Worm (Caenorhabditis elegans) whole organism, young adult: ENCODE data around the gene sec-6.
A peak's percentile ranks its signal among the peaks of the same experiment; 100 is the strongest.

ENCODE experiments used
- B0035.1 ChIP-seq: sonication (generic microtip); optimal IDR thresholded peaks from 2 replicates; lab custom pipeline; 2016; ENCODE audit warnings: missing genetic modification characterization, mild to moderate bottlenecking, missing compliant biosample characterization, missing genotype, missing genetic modification reagents
- F22D6.2 ChIP-seq: sonication (generic microtip); optimal IDR thresholded peaks from 2 replicates; lab custom pipeline; 2016; ENCODE audit warnings: mild to moderate bottlenecking, missing genetic modification characterization, missing compliant biosample characterization
- F55B11.4 ChIP-seq: sonication (generic microtip); optimal IDR thresholded peaks from 2 replicates; lab custom pipeline; 2016; ENCODE audit warnings: missing compliant biosample characterization, missing genetic modification characterization, borderline replicate concordance; ENCODE audit not compliant: insufficient read depth
- F57A8.1 ChIP-seq: fragments of 200-800 bp; sonication (Bioruptor generic); optimal IDR thresholded peaks from 2 replicates; lab custom pipeline; 2018; ENCODE audit warnings: mild to moderate bottlenecking, missing genetic modification characterization, moderate library complexity, missing compliant biosample characterization
- K12H6.12 ChIP-seq: fragments of 200-800 bp; sonication (Bioruptor generic); optimal IDR thresholded peaks from 2 replicates; lab custom pipeline; 2018; ENCODE audit warnings: mild to moderate bottlenecking, missing genetic modification characterization, missing compliant biosample characterization
- T07F8.4 ChIP-seq: sonication (generic microtip); optimal IDR thresholded peaks from 2 replicates; lab custom pipeline; 2016; ENCODE audit warnings: mild to moderate bottlenecking, missing genetic modification characterization, moderate library complexity, missing compliant biosample characterization
- Y53F4B.3 ChIP-seq: fragments of 200-800 bp; sonication (Bioruptor generic); IDR thresholded peaks from 2 replicates; pipeline ENCODE4 v1.3.6; 2022; ENCODE audit warnings: missing genetic modification reagents, missing genetic modification characterization, missing compliant biosample characterization
- ZK185.1 ChIP-seq: sonication (generic microtip); optimal IDR thresholded peaks from 2 replicates; lab custom pipeline; 2016; ENCODE audit warnings: mild to moderate bottlenecking, missing genetic modification characterization, missing compliant biosample characterization; ENCODE audit not compliant: poor library complexity, severe bottlenecking
- akir-1 ChIP-seq: fragments of 200-800 bp; sonication (Bioruptor generic); optimal IDR thresholded peaks from 2 replicates; lab custom pipeline; 2018; ENCODE audit warnings: mild to moderate bottlenecking, missing genetic modification characterization, moderate library complexity, missing compliant biosample characterization
- ama-1 ChIP-seq, 3 experiments: fragments of 150-350 bp in 1 of 3; sonication (generic microtip) in 2 of 3; optimal IDR thresholded peaks; 2 replicates each; lab custom pipeline; 2014 to 2018; ENCODE audit warnings: missing biosample characterization in 2 of 3, missing genetic modification characterization in 2 of 3, missing genetic modification reagents in 2 of 3
- aptf-2 ChIP-seq: fragments of 200-800 bp; sonication (Bioruptor generic); conservative IDR thresholded peaks from 2 replicates; pipeline ENCODE4 v1.3.6; 2022; ENCODE audit warnings: missing genetic modification reagents, missing genetic modification characterization, missing compliant biosample characterization
- aptf-3 ChIP-seq: fragments of 200-800 bp; sonication (Bioruptor generic); IDR thresholded peaks from 2 replicates; pipeline ENCODE4 v1.3.6; 2022; ENCODE audit warnings: missing genetic modification characterization, missing compliant biosample characterization
- athp-1 ChIP-seq: sonication (generic microtip); optimal IDR thresholded peaks from 2 replicates; lab custom pipeline; 2017; ENCODE audit warnings: mild to moderate bottlenecking, missing genetic modification characterization, missing compliant biosample characterization
- attf-6 ChIP-seq: fragments of 200-800 bp; sonication (Bioruptor generic); IDR thresholded peaks from 2 replicates; pipeline ENCODE4 v1.3.6; 2022; ENCODE audit warnings: missing genetic modification reagents, missing genetic modification characterization, missing compliant biosample characterization
- bed-1 ChIP-seq: fragments of 200-800 bp; sonication (Bioruptor generic); IDR thresholded peaks from 2 replicates; pipeline ENCODE4 v1.3.6; 2022; ENCODE audit warnings: missing genetic modification reagents, missing genetic modification characterization, missing compliant biosample characterization
- bed-2 ChIP-seq: fragments of 200-800 bp; sonication (Bioruptor generic); IDR thresholded peaks from 2 replicates; pipeline ENCODE4 v1.3.6; 2022; ENCODE audit warnings: missing genetic modification reagents, missing genetic modification characterization, missing compliant biosample characterization
- ceh-58 ChIP-seq: fragments of 200-800 bp; sonication (Bioruptor generic); IDR thresholded peaks from 2 replicates; pipeline ENCODE4 v1.3.6; 2022; ENCODE audit warnings: missing genetic modification characterization, missing compliant biosample characterization
- ceh-79 ChIP-seq: sonication (generic microtip); optimal IDR thresholded peaks from 2 replicates; lab custom pipeline; 2017; ENCODE audit warnings: mild to moderate bottlenecking, missing genetic modification characterization, missing compliant biosample characterization
- ceh-91 ChIP-seq: fragments of 200-800 bp; sonication (Bioruptor generic); IDR thresholded peaks from 2 replicates; pipeline ENCODE4 v1.3.6; 2022; ENCODE audit warnings: missing genetic modification reagents, missing genetic modification characterization, missing compliant biosample characterization
- die-1 ChIP-seq: sonication (generic microtip); optimal IDR thresholded peaks from 2 replicates; lab custom pipeline; 2016; ENCODE audit warnings: missing genotype, mild to moderate bottlenecking, missing genetic modification characterization, missing compliant biosample characterization
- dpl-1 ChIP-seq: fragments of 150-350 bp; optimal IDR thresholded peaks from 2 replicates; lab custom pipeline; 2014; ENCODE audit warnings: missing biosample characterization, missing genetic modification reagents, missing genetic modification characterization
- egl-44 ChIP-seq: fragments of 200-800 bp; sonication (Bioruptor generic); IDR thresholded peaks from 2 replicates; pipeline ENCODE4 v1.3.6; 2022; ENCODE audit warnings: missing genetic modification reagents, missing genetic modification characterization, missing compliant biosample characterization
- ets-4 ChIP-seq: fragments of 200-800 bp; sonication (Bioruptor generic); optimal IDR thresholded peaks from 2 replicates; lab custom pipeline; 2018; ENCODE audit warnings: mild to moderate bottlenecking, missing genetic modification characterization, missing compliant biosample characterization
- hlh-12 ChIP-seq: sonication (generic microtip); optimal IDR thresholded peaks from 2 replicates; lab custom pipeline; 2016; ENCODE audit warnings: missing genetic modification characterization, missing compliant biosample characterization
- hmg-1.2 ChIP-seq: fragments of 200-800 bp; sonication (Bioruptor generic); IDR thresholded peaks from 2 replicates; pipeline ENCODE4 v1.3.6; 2022; ENCODE audit warnings: missing genetic modification reagents, missing genetic modification characterization, missing compliant biosample characterization
- hmg-20 ChIP-seq: fragments of 200-800 bp; sonication (Bioruptor generic); IDR thresholded peaks from 2 replicates; pipeline ENCODE4 v1.3.6; 2022; ENCODE audit warnings: missing genetic modification reagents, missing genetic modification characterization, missing compliant biosample characterization
- let-607 ChIP-seq, 2 experiments: fragments of 200-800 bp in 1 of 2; sonication (Bioruptor generic) in 1 of 2; sonication (generic microtip) in 1 of 2; optimal IDR thresholded peaks; 2 replicates each; lab custom pipeline; 2016 to 2018; ENCODE audit warnings: mild to moderate bottlenecking in 2 of 2, missing compliant biosample characterization in 2 of 2, missing genetic modification characterization in 2 of 2, moderate library complexity in 2 of 2, missing genotype in 1 of 2
- lin-26 ChIP-seq: fragments of 200-800 bp; sonication (Bioruptor generic); IDR thresholded peaks from 2 replicates; pipeline ENCODE4 v1.3.6; 2022; ENCODE audit warnings: missing genetic modification reagents, missing genetic modification characterization, missing compliant biosample characterization
- lin-40 ChIP-seq: sonication (generic microtip); optimal IDR thresholded peaks from 2 replicates; lab custom pipeline; 2016; ENCODE audit warnings: missing genetic modification characterization, mild to moderate bottlenecking, missing compliant biosample characterization, missing genotype, missing genetic modification reagents
- madf-10 ChIP-seq: sonication (generic microtip); optimal IDR thresholded peaks from 2 replicates; lab custom pipeline; 2016; ENCODE audit warnings: mild to moderate bottlenecking, missing genetic modification characterization, missing compliant biosample characterization
- madf-3 ChIP-seq: fragments of 200-800 bp; sonication (Bioruptor generic); IDR thresholded peaks from 2 replicates; pipeline ENCODE4 v1.3.6; 2022; ENCODE audit warnings: missing genetic modification reagents, missing genetic modification characterization, missing compliant biosample characterization
- madf-6 ChIP-seq: fragments of 200-800 bp; sonication (Bioruptor generic); IDR thresholded peaks from 2 replicates; pipeline ENCODE4 v1.3.6; 2022; ENCODE audit warnings: missing genetic modification reagents, missing genetic modification characterization, missing compliant biosample characterization
- mes-4 ChIP-seq: sonication (generic microtip); optimal IDR thresholded peaks from 2 replicates; lab custom pipeline; 2016; ENCODE audit warnings: missing genotype, missing genetic modification characterization, missing compliant biosample characterization
- nfya-1 ChIP-seq: sonication (generic microtip); optimal IDR thresholded peaks from 2 replicates; lab custom pipeline; 2017; ENCODE audit warnings: antibody characterized with exemption, missing compliant biosample characterization, missing genetic modification characterization, borderline replicate concordance; ENCODE audit not compliant: insufficient read depth
- nfya-2 ChIP-seq: fragments of 200-800 bp; sonication (Bioruptor generic); IDR thresholded peaks from 2 replicates; pipeline ENCODE4 v1.3.6; 2022; ENCODE audit warnings: missing genetic modification reagents, missing genetic modification characterization, missing compliant biosample characterization
- nfyb-1 ChIP-seq: fragments of 200-800 bp; sonication (Bioruptor generic); IDR thresholded peaks from 2 replicates; pipeline ENCODE4 v1.3.6; 2022; ENCODE audit warnings: missing genetic modification reagents, missing genetic modification characterization, missing compliant biosample characterization
- nhr-179 ChIP-seq: sonication (generic microtip); optimal IDR thresholded peaks from 2 replicates; lab custom pipeline; 2016; ENCODE audit warnings: mild to moderate bottlenecking, missing genetic modification characterization, missing compliant biosample characterization
- pbrm-1 ChIP-seq: fragments of 200-800 bp; sonication (Bioruptor generic); IDR thresholded peaks from 2 replicates; pipeline ENCODE4 v1.3.6; 2022; ENCODE audit warnings: missing genetic modification reagents, missing genetic modification characterization, missing compliant biosample characterization
- rcor-1 ChIP-seq: fragments of 200-800 bp; sonication (Bioruptor generic); IDR thresholded peaks from 2 replicates; pipeline ENCODE4 v1.3.6; 2022; ENCODE audit warnings: missing genetic modification reagents, missing genetic modification characterization, missing compliant biosample characterization
- sea-2 ChIP-seq: fragments of 200-800 bp; sonication (Bioruptor generic); IDR thresholded peaks from 2 replicates; pipeline ENCODE4 v1.3.6; 2022; ENCODE audit warnings: missing genetic modification characterization, missing compliant biosample characterization
- snpc-1.1 ChIP-seq: sonication (generic microtip); optimal IDR thresholded peaks from 2 replicates; lab custom pipeline; 2017; ENCODE audit warnings: missing genetic modification characterization, mild to moderate bottlenecking, missing compliant biosample characterization, antibody characterized with exemption, moderate library complexity, missing genotype, missing genetic modification reagents; ENCODE audit not compliant: insufficient read depth
- tbx-9 ChIP-seq: sonication (generic microtip); optimal IDR thresholded peaks from 2 replicates; lab custom pipeline; 2016; ENCODE audit warnings: borderline replicate concordance, missing genetic modification characterization, inconsistent platforms, missing compliant biosample characterization
- unc-130 ChIP-seq: sonication (generic microtip); optimal IDR thresholded peaks from 2 replicates; lab custom pipeline; 2016; ENCODE audit warnings: missing genetic modification reagents, missing genetic modification characterization, missing compliant biosample characterization
- zfh-2 ChIP-seq: fragments of 200-800 bp; sonication (Bioruptor generic); conservative IDR thresholded peaks from 2 replicates; pipeline ENCODE4 v1.3.6; 2022; ENCODE audit warnings: missing genetic modification reagents, missing genetic modification characterization, missing compliant biosample characterization
- zim-3 ChIP-seq: sonication (generic microtip); optimal IDR thresholded peaks from 2 replicates; lab custom pipeline; 2017; ENCODE audit warnings: mild to moderate bottlenecking, missing genetic modification characterization, moderate library complexity, missing compliant biosample characterization
- ztf-18 ChIP-seq: sonication (generic microtip); optimal IDR thresholded peaks from 2 replicates; lab custom pipeline; 2016; ENCODE audit warnings: missing genotype, mild to moderate bottlenecking, missing genetic modification characterization, missing compliant biosample characterization
- ztf-22 ChIP-seq: fragments of 200-800 bp; sonication (Bioruptor generic); optimal IDR thresholded peaks from 2 replicates; lab custom pipeline; 2018; ENCODE audit warnings: mild to moderate bottlenecking, missing genetic modification characterization, moderate library complexity, missing compliant biosample characterization
- ztf-25 ChIP-seq: fragments of 200-800 bp; sonication (Bioruptor generic); IDR thresholded peaks from 2 replicates; pipeline ENCODE4 v1.3.6; 2022; ENCODE audit warnings: missing genetic modification reagents, missing genetic modification characterization, missing compliant biosample characterization

Gene sec-6

DNA sequence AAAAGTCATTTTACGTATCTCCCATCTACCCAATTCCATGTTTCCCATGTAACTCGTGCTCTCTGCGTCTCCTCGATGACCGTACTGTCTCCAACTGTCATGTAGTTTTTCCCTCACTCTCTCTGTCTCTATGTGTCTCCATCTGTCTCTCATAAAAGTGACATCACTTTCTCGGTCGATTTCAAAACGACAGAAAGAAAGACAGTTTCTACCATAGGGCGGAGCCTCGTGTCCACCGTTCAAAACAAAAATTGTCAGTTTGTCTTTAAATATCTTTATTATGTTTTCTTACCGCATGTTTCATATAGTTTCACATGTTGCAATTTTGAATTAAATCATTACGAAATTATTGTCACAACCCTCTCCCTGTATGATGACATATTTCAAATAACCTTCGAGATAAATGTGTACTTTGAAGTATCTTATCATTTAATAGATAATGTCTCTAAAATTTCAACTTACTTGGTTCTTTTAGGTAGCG lies 29.1 kb upstream of the sec-6 start (continued):
- TF ChIP-seq Y53F4B.3 (GFP tag; lab: Robert Waterston, UW) (no peak), ceh-58 (GFP tag; lab: Robert Waterston, UW) (no peak), ztf-22 (GFP tag; lab: Kevin White, UChicago) (peak; percentile 25), ztf-18 (tag; lab: Kevin White, UChicago) (no peak), hmg-1.2 (GFP tag; lab: Robert Waterston, UW) (peak; percentile 91), ama-1 (optimal IDR thresholded peaks at IDR 0.05; lab: Kevin White, UChicago) (no peak), ama-1 (GFP tag; optimal IDR thresholded peaks at IDR 0.05; lab: Kevin White, UChicago) (no peak), akir-1 (GFP tag; lab: Kevin White, UChicago) (no peak), sea-2 (GFP tag; lab: Robert Waterston, UW) (no peak), snpc-1.1 (tag; lab: Kevin White, UChicago) (no peak), ceh-91 (GFP tag; lab: Robert Waterston, UW) (no peak), ets-4 (peak; percentile 33), lin-26 (GFP tag; lab: Robert Waterston, UW) (no peak), nhr-179 (no peak), T07F8.4 (tag; lab: Kevin White, UChicago) (no peak), aptf-2 (GFP tag; lab: Robert Waterston, UW) (no peak), bed-1 (no peak), nfya-2 (GFP tag; lab: Robert Waterston, UW) (no peak), attf-6 (GFP tag; lab: Robert Waterston, UW) (no peak), madf-10 (tag; lab: Kevin White, UChicago) (peak; percentile 48), bed-2 (GFP tag; lab: Robert Waterston, UW) (no peak), athp-1 (tag; lab: Kevin White, UChicago) (no peak), ztf-25 (GFP tag; lab: Robert Waterston, UW) (no peak), let-607 (tag; optimal IDR thresholded peaks at IDR 0.05; lab: Kevin White, UChicago) (peak; percentile 53 to 55), pbrm-1 (GFP tag; lab: Robert Waterston, UW) (peak; percentile 62; the same call in 1 of the 2 replicates), hlh-12 (no peak), egl-44 (peak; percentile 25; the same call in 1 of the 2 replicates), zim-3 (no peak), rcor-1 (GFP tag; lab: Robert Waterston, UW) (no peak), madf-3 (GFP tag; lab: Robert Waterston, UW) (no peak), mes-4 (tag; lab: Kevin White, UChicago) (no peak), dpl-1 (GFP tag; lab: Kevin White, UChicago) (no peak), tbx-9 (tag; lab: Kevin White, UChicago) (no peak), F57A8.1 (GFP tag; lab: Kevin White, UChicago) (no peak), ceh-79 (tag; lab: Kevin White, UChicago) (no peak), ZK185.1 (peak; percentile 59), hmg-20 (GFP tag; lab: Robert Waterston, UW) (no peak), unc-130 (GFP tag; lab: Kevin White, UChicago) (no peak), nfya-1 (tag; lab: Kevin White, UChicago) (no peak), aptf-3 (GFP tag; lab: Robert Waterston, UW) (no peak), F22D6.2 (tag; lab: Kevin White, UChicago) (peak; percentile 33), nfyb-1 (peak; percentile 70), F55B11.4 (no peak), madf-6 (GFP tag; lab: Robert Waterston, UW) (no peak), die-1 (tag; lab: Kevin White, UChicago) (no peak), K12H6.12 (tag; lab: Kevin White, UChicago) (peak; percentile 45), B0035.1 (tag; lab: Kevin White, UChicago) (no peak), lin-40 (tag; lab: Kevin White, UChicago) (peak; percentile 84), zfh-2 (GFP tag; lab: Robert Waterston, UW) (0 out of 2 replicates have a peak, but pooled peaks have one; percentile 9)
